Worm (Caenorhabditis elegans) whole organism, L4/young adult: Measurements from ENCODE around the gene H21P03.10.

ENCODE experiments used
- W03F9.2 ChIP-seq: fragments of 150-350 bp; optimal IDR thresholded peaks from 2 replicates; lab custom pipeline; 2014; ENCODE audit warnings: missing biosample characterization, missing genetic modification characterization
- dao-5 ChIP-seq: sonication (generic microtip); optimal IDR thresholded peaks from 2 replicates; lab custom pipeline; 2016; ENCODE audit warnings: missing genotype, missing genetic modification characterization, moderate library complexity, missing compliant biosample characterization
- him-1 ChIP-seq: sonication (generic microtip); optimal IDR thresholded peaks from 2 replicates; lab custom pipeline; 2016; ENCODE audit warnings: missing genotype, missing genetic modification reagents, missing genetic modification characterization, missing compliant biosample characterization

- TF ChIP-seq dao-5 (tag; lab: Kevin White, UChicago), result no peak
- TF ChIP-seq W03F9.2 (tag; lab: Kevin White, UChicago), result peak; percentile 95
- TF ChIP-seq him-1 (tag; lab: Kevin White, UChicago), result no peak
Measured at ce11 chrIV:11480027-11480896, 20.3 kb upstream of the H21P03.10 start, which contains the start of the genes mbf-1 and nse-4.
